Worm (Caenorhabditis elegans): ENCODE data around the gene C17H12.37.
A peak's percentile ranks its signal among the peaks of the same experiment; 100 is the strongest.

The C17H12.37 gene

DNA sequence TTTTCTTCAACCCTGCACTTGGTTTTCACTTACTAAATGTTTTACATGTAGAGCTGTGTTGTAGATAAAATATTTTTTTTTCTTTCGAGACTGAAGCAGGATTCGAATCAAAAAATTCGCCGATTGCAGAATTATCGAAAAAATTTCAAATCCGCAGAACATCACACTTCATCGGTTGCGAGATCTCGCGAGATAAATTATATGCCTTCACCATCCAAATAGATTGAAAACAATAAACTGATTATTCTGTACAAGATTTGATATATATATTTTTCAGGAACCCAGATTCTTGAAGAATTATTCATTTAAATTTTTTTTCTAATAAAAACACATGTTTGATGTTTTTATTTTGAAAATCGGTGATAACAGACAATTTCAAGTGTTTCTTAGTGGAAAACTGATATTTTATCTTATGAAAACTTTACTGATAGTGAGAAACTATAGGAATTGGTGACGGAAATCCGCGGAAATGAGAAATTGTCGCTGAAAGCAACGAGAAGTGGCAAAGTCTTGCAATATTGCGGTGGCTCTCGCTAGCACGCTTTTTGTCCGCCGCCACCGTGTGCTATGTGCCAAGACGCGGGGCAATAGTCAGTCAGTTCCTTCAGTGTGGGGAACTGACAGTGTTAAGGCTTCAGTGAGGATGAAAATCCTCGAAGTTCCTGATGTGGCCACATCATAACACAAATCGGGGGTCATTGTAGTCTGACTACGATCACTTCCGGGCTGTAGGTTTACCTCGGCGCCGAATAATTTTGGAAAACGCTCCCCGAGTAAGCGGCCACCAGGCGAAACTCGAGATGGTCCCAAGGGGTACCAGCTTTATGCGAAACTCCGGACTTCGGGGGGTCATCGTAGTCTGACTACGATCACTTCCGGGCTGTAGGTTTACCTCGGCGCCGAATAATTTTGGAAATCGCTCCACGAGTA is 12.3 kb upstream of the C17H12.37 start:
- TF ChIP-seq cnd-1 (tag; optimal IDR thresholded peaks at IDR 0.05): no peak
- no peak for TF ChIP-seq mls-2 (tag; optimal IDR thresholded peaks at IDR 0.05)
- no peak for TF ChIP-seq sem-2 (GFP tag; optimal IDR thresholded peaks at IDR 0.05)
- TF ChIP-seq snpc-4 (tag; optimal IDR thresholded peaks at IDR 0.05): no peak
- TF ChIP-seq bed-3 (GFP tag; optimal IDR thresholded peaks at IDR 0.05): no peak
- no peak for TF ChIP-seq lin-13 (tag; optimal IDR thresholded peaks at IDR 0.05)
- TF ChIP-seq ham-2 (GFP tag; optimal IDR thresholded peaks at IDR 0.05): no peak
- no peak for TF ChIP-seq ces-1 (GFP tag; optimal IDR thresholded peaks at IDR 0.05)
- no peak for TF ChIP-seq unc-62 (GFP tag; optimal IDR thresholded peaks at IDR 0.05)
- TF ChIP-seq pha-4 (tag; optimal IDR thresholded peaks at IDR 0.05): no peak
- no peak for TF ChIP-seq mab-5 (tag; optimal IDR thresholded peaks at IDR 0.05)
- TF ChIP-seq M03D4.4 (tag; optimal IDR thresholded peaks at IDR 0.05): no peak
- no peak for TF ChIP-seq hlh-1 (tag; optimal IDR thresholded peaks at IDR 0.05)
- TF ChIP-seq unc-39 (tag; optimal IDR thresholded peaks at IDR 0.05): no peak

DNA sequence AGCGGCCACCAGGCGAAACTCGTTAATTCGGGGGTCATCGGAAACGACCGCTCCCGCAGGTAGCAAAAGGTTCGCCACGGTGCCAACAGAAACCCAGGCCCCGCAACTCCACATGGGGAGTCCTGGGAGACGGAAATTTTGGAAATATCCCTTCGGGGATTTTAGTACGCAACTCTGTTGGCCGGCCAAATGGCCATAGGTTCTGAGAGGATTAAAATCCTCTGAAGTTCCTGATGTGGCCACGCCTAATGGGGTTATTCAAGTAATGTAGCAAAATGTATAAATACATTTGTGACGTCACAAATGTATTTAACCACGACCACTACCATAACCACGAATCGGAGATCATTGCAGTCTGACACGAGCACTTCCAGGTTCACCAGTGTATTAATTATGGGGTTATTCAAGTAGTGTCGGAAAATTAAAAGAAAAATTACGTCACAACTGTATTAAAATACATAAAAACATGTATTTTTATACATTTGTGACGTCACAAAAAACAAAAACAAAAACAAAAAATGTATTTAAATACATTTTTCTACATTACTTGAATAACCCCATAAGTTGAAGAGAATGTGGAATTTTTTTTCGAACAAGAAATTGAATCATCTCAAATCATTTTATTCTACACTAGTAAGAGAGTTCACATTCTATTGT is 11.5 kb upstream of the C17H12.37 start:
- TF ChIP-seq ceh-83 (GFP tag; optimal IDR thresholded peaks at IDR 0.05) (no peak), lin-13 (tag; optimal IDR thresholded peaks at IDR 0.05) (no peak), snpc-4 (tag; optimal IDR thresholded peaks at IDR 0.05) (no peak), sptf-1 (tag; optimal IDR thresholded peaks at IDR 0.05) (no peak), bed-3 (GFP tag; optimal IDR thresholded peaks at IDR 0.05) (no peak), ces-1 (GFP tag; optimal IDR thresholded peaks at IDR 0.05) (peak; percentile 0), mab-5 (tag; optimal IDR thresholded peaks at IDR 0.05) (no peak), zip-8 (tag; optimal IDR thresholded peaks at IDR 0.05) (peak; percentile 96), mep-1 (tag; optimal IDR thresholded peaks at IDR 0.05) (no peak), ceh-43 (GFP tag; optimal IDR thresholded peaks at IDR 0.05) (no peak)

DNA sequence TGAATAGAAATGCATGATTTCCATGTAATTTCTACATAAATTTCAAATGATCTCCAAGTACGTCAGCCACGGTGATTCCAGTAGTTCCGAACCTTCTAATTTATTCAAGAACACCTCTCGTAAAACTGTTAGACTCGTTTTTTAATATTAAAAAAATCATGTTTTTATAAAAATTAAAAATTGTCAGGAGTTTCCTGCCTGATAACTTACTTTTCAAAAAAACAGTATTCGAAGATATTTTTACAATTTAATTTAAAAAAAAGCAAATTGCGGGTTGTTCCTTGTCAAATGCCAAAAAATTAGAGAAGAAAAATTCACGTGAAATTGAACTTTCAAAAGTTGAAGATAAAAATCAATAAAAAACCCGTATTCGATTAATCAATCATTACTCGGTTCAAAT is 9.4 kb upstream of the C17H12.37 start, which contains the start of the genes C17H12.3 and C17H12.12:
C17H12.3 (minus strand) TSS at position 101 of the 400 bp plus-strand sequence.
C17H12.12 (plus strand) TSS at position 396 of the 400 bp plus-strand sequence.
- TF ChIP-seq unc-62 (GFP tag; optimal IDR thresholded peaks at IDR 0.05): no peak
- TF ChIP-seq mls-2 (tag; optimal IDR thresholded peaks at IDR 0.05): no peak
- no peak for TF ChIP-seq ceh-39 (tag; optimal IDR thresholded peaks at IDR 0.05)
- no peak for TF ChIP-seq tbx-8 (GFP tag; optimal IDR thresholded peaks at IDR 0.05)
- no peak for TF ChIP-seq nhr-2 (tag; optimal IDR thresholded peaks at IDR 0.05)
- TF ChIP-seq ztf-11 (tag; optimal IDR thresholded peaks at IDR 0.05): no peak
- no peak for TF ChIP-seq lin-32 (GFP tag; optimal IDR thresholded peaks at IDR 0.05)
- TF ChIP-seq hlh-1 (tag; optimal IDR thresholded peaks at IDR 0.05): no peak
- TF ChIP-seq mab-5 (tag; optimal IDR thresholded peaks at IDR 0.05): no peak
- TF ChIP-seq ceh-43 (GFP tag; optimal IDR thresholded peaks at IDR 0.05): no peak
- TF ChIP-seq nhr-12 (tag; optimal IDR thresholded peaks at IDR 0.05): no peak
- TF ChIP-seq sptf-1 (tag; optimal IDR thresholded peaks at IDR 0.05): no peak

DNA sequence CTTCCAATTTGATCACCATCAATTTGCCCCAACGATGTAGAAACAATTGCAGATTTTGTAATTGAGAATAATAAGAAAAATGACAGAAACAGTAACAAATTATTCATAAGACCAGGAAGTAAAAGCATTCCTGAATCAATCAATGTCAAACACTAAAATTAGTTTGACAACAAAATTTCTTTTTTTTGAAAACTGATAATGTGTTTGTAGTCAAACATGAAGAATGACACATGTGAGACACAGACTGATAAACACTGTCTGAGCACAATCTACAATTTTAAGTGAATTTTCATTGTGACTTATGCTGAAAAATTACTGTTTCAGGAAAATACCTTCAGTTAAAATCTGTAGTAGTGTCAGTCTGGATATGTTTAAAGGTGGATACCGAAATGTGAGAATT is 2.8 kb upstream of the C17H12.37 start, which contains the start of the genes cest-4 and C17H12.11:
cest-4 (minus strand) TSS at position 206 of the 400 bp plus-strand sequence.
C17H12.11 (plus strand) TSS at position 256 of the 400 bp plus-strand sequence.
- TF ChIP-seq drap-1 (GFP tag; optimal IDR thresholded peaks at IDR 0.05) (no peak), blmp-1 (tag; optimal IDR thresholded peaks at IDR 0.05) (no peak), zip-8 (tag; optimal IDR thresholded peaks at IDR 0.05) (no peak), ces-1 (GFP tag; optimal IDR thresholded peaks at IDR 0.05) (no peak), nhr-28 (tag; optimal IDR thresholded peaks at IDR 0.05) (no peak), lin-13 (tag; optimal IDR thresholded peaks at IDR 0.05) (no peak), bed-3 (GFP tag; optimal IDR thresholded peaks at IDR 0.05) (no peak), sem-2 (GFP tag; optimal IDR thresholded peaks at IDR 0.05) (no peak), ceh-83 (GFP tag; optimal IDR thresholded peaks at IDR 0.05) (no peak)

DNA sequence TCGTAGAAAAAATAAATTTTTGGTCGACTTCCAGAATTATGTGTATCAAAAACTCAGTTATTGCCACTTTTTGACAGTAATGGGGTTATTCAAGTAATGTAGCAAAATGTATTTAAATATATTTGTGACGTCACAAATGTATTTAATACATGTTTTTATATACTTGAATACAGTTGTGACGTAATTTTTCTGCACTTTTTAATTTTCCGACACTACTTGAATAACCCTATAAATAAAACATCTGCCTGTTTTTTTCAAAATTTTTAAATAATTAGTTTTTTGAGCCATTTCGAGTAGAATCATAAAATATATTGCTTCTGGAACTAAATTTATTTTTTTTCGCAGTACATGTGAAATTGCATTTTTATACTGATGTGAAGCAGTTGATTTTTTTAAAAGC is 1.6 kb upstream of the C17H12.37 start:
- no peak for TF ChIP-seq lin-13 (tag; optimal IDR thresholded peaks at IDR 0.05)
- TF ChIP-seq unc-39 (tag; optimal IDR thresholded peaks at IDR 0.05): no peak
- TF ChIP-seq zip-8 (tag; optimal IDR thresholded peaks at IDR 0.05): peak; percentile 91
- TF ChIP-seq nhr-76 (tag; optimal IDR thresholded peaks at IDR 0.05): no peak
- TF ChIP-seq pha-4 (tag; optimal IDR thresholded peaks at IDR 0.05): no peak

Measured in whole organism, mixed stage, embryonic.